Worm (Caenorhabditis elegans) whole organism, L4 larva: ENCODE results near the gene pag-3.

Source experiments
- F26F4.8 ChIP-seq: fragments of 200-800 bp; sonication (Bioruptor generic); conservative IDR thresholded peaks from 2 replicates; pipeline ENCODE4 v1.3.6; 2022; ENCODE audit warnings: missing genetic modification characterization, missing compliant biosample characterization
- F37D6.2 ChIP-seq: sonication (generic microtip); optimal IDR thresholded peaks from 2 replicates; lab custom pipeline; 2016; ENCODE audit warnings: mild to moderate bottlenecking, missing genetic modification characterization, missing compliant biosample characterization
- F44E2.7 ChIP-seq: fragments of 200-800 bp; sonication (Bioruptor generic); IDR thresholded peaks from 2 replicates; pipeline ENCODE4 v2.1.2; 2022; ENCODE audit warnings: missing genetic modification characterization, missing compliant biosample characterization
- F49E8.2 ChIP-seq: sonication (generic microtip); optimal IDR thresholded peaks from 2 replicates; lab custom pipeline; 2016; ENCODE audit warnings: missing compliant biosample characterization, mild to moderate bottlenecking, missing genetic modification characterization, borderline replicate concordance
- Y105C5A.15 ChIP-seq: fragments of 200-800 bp; sonication (Bioruptor generic); IDR thresholded peaks from 2 replicates; pipeline ENCODE4 v1.3.6; 2022; ENCODE audit warnings: missing genetic modification characterization, missing compliant biosample characterization
- Y48G9A.11 ChIP-seq: fragments of 200-800 bp; sonication (Bioruptor generic); IDR thresholded peaks from 2 replicates; pipeline ENCODE4 v1.3.6; 2022; ENCODE audit warnings: missing genetic modification reagents, missing genetic modification characterization, missing compliant biosample characterization
- ZK546.5 ChIP-seq, 2 experiments: sonication (generic microtip); optimal IDR thresholded peaks; 2 replicates each; lab custom pipeline; 2017; ENCODE audit warnings: missing biosample characterization in 2 of 2, missing genetic modification characterization in 2 of 2
- aha-1 ChIP-seq: fragments of 150-350 bp; peaks from one replicate; lab custom pipeline; 2014; ENCODE audit warnings: missing biosample characterization, missing genetic modification characterization
- aly-2 ChIP-seq: sonication (generic microtip); optimal IDR thresholded peaks from 2 replicates; lab custom pipeline; 2018; ENCODE audit warnings: missing biosample characterization, missing genetic modification characterization
- ama-1 ChIP-seq: fragments of 150-350 bp; optimal IDR thresholded peaks from 2 replicates; lab custom pipeline; 2014; ENCODE audit warnings: inconsistent platforms, mixed read lengths
- ceh-20 ChIP-seq: fragments of 200-800 bp; sonication (Bioruptor generic); IDR thresholded peaks from 2 replicates; pipeline ENCODE4 v1.3.6; 2022; ENCODE audit warnings: missing genetic modification reagents, missing genetic modification characterization, missing compliant biosample characterization
- ceh-32 ChIP-seq: sonication (generic microtip); optimal IDR thresholded peaks from 2 replicates; lab custom pipeline; 2016; ENCODE audit warnings: mild to moderate bottlenecking, missing genetic modification characterization, missing compliant biosample characterization; ENCODE audit not compliant: poor library complexity
- ceh-82 ChIP-seq: sonication (generic microtip); optimal IDR thresholded peaks from 2 replicates; lab custom pipeline; 2017; ENCODE audit warnings: missing biosample characterization, missing genetic modification characterization
- ces-1 ChIP-seq: fragments of 150-350 bp; sonication (generic microtip); optimal IDR thresholded peaks from 4 replicates; lab custom pipeline; 2014; ENCODE audit warnings: missing biosample characterization, missing genetic modification reagents, missing genetic modification characterization
- cey-2 ChIP-seq: sonication (generic microtip); optimal IDR thresholded peaks from 3 replicates; lab custom pipeline; 2017; ENCODE audit warnings: missing genetic modification characterization, mild to moderate bottlenecking, missing compliant biosample characterization, antibody characterized with exemption, borderline replicate concordance; ENCODE audit not compliant: insufficient read depth
- daf-16 ChIP-seq, 3 experiments: sonication (generic microtip); optimal IDR thresholded peaks; 2 replicates each; lab custom pipeline; 2016 to 2017; ENCODE audit warnings: missing genetic modification characterization in 3 of 3, missing genetic modification reagents in 3 of 3, mild to moderate bottlenecking in 2 of 3, missing compliant biosample characterization in 2 of 3, missing biosample characterization in 1 of 3, moderate library complexity in 1 of 3
- daf-8 ChIP-seq: fragments of 200-800 bp; sonication (Bioruptor generic); IDR thresholded peaks from 2 replicates; pipeline ENCODE4 v1.3.6; 2022; ENCODE audit warnings: missing genetic modification characterization, missing compliant biosample characterization
- dmd-6 ChIP-seq: fragments of 200-800 bp; sonication (Bioruptor generic); IDR thresholded peaks from 2 replicates; pipeline ENCODE4 v1.3.6; 2022; ENCODE audit warnings: missing genetic modification reagents, missing genetic modification characterization, missing compliant biosample characterization
- dmd-8 ChIP-seq: fragments of 200-800 bp; sonication (Bioruptor generic); IDR thresholded peaks from 2 replicates; pipeline ENCODE4 v1.3.6; 2022; ENCODE audit warnings: missing genetic modification characterization, missing compliant biosample characterization
- dmd-9 ChIP-seq: fragments of 200-800 bp; sonication (Bioruptor generic); IDR thresholded peaks from 2 replicates; pipeline ENCODE4 v1.3.6; 2022; ENCODE audit warnings: missing genetic modification reagents, missing genetic modification characterization, missing compliant biosample characterization
- dve-1 ChIP-seq: sonication (generic microtip); optimal IDR thresholded peaks from 2 replicates; lab custom pipeline; 2017; ENCODE audit warnings: antibody characterized with exemption, mild to moderate bottlenecking, missing genetic modification characterization, missing compliant biosample characterization; ENCODE audit not compliant: insufficient read depth
- fkh-10 ChIP-seq: fragments of 150-350 bp; optimal IDR thresholded peaks from 2 replicates; lab custom pipeline; 2014; ENCODE audit warnings: missing biosample characterization, missing genetic modification reagents, missing genetic modification characterization
- fos-1 ChIP-seq: fragments of 150-350 bp; optimal IDR thresholded peaks from 2 replicates; lab custom pipeline; 2014; ENCODE audit warnings: missing biosample characterization, missing genetic modification characterization
- hlh-11 ChIP-seq: fragments of 200-800 bp; sonication (Bioruptor generic); optimal IDR thresholded peaks from 2 replicates; lab custom pipeline; 2018; ENCODE audit warnings: mild to moderate bottlenecking, missing genetic modification characterization, missing compliant biosample characterization
- hlh-30 ChIP-seq: sonication (generic microtip); optimal IDR thresholded peaks from 2 replicates; lab custom pipeline; 2017; ENCODE audit warnings: antibody characterized with exemption, mild to moderate bottlenecking, missing genetic modification characterization, missing compliant biosample characterization; ENCODE audit not compliant: insufficient read depth
- hmg-1.1 ChIP-seq: fragments of 200-800 bp; sonication (Bioruptor generic); IDR thresholded peaks from 2 replicates; pipeline ENCODE4 v1.3.6; 2022; ENCODE audit warnings: missing genetic modification reagents, missing genetic modification characterization, missing compliant biosample characterization
- lim-7 ChIP-seq: fragments of 200-800 bp; sonication (Bioruptor generic); IDR thresholded peaks from 2 replicates; pipeline ENCODE4 v1.3.6; 2022; ENCODE audit warnings: missing genetic modification characterization, missing compliant biosample characterization
- lin-13 ChIP-seq: fragments of 150-350 bp; optimal IDR thresholded peaks from 2 replicates; lab custom pipeline; 2014; ENCODE audit warnings: missing biosample characterization, missing genetic modification reagents, missing genetic modification characterization
- lin-38 ChIP-seq: fragments of 200-800 bp; sonication (Bioruptor generic); IDR thresholded peaks from 2 replicates; pipeline ENCODE4 v1.3.6; 2022; ENCODE audit warnings: missing genetic modification reagents, missing genetic modification characterization, missing compliant biosample characterization
- madf-9 ChIP-seq: fragments of 200-800 bp; sonication (Bioruptor generic); conservative IDR thresholded peaks from 2 replicates; pipeline ENCODE4 v1.3.6; 2022; ENCODE audit warnings: missing genetic modification reagents, missing genetic modification characterization, missing compliant biosample characterization
- mes-2 ChIP-seq: sonication (generic microtip); optimal IDR thresholded peaks from 2 replicates; lab custom pipeline; 2016; ENCODE audit warnings: missing genotype, mild to moderate bottlenecking, missing genetic modification characterization, missing compliant biosample characterization; ENCODE audit not compliant: poor library complexity, severe bottlenecking
- nhr-25 ChIP-seq: sonication (generic microtip); optimal IDR thresholded peaks from 2 replicates; lab custom pipeline; 2017; ENCODE audit warnings: missing genetic modification characterization, mild to moderate bottlenecking, missing compliant biosample characterization, antibody characterized with exemption, moderate library complexity, borderline replicate concordance; ENCODE audit not compliant: insufficient read depth
- nhr-28 ChIP-seq: fragments of 150-350 bp; optimal IDR thresholded peaks from 2 replicates; lab custom pipeline; 2014; ENCODE audit warnings: missing biosample characterization, missing genetic modification characterization
- nhr-42 ChIP-seq: fragments of 200-800 bp; sonication (Bioruptor generic); IDR thresholded peaks from 2 replicates; pipeline ENCODE4 v1.3.6; 2022; ENCODE audit warnings: missing genetic modification characterization, missing compliant biosample characterization
- rbr-2 ChIP-seq: sonication (generic microtip); optimal IDR thresholded peaks from 2 replicates; lab custom pipeline; 2016; ENCODE audit warnings: missing genotype, missing genetic modification characterization, missing compliant biosample characterization
- snpc-1.2 ChIP-seq: fragments of 200-800 bp; sonication (Bioruptor generic); IDR thresholded peaks from 2 replicates; pipeline ENCODE4 v1.3.6; 2022; ENCODE audit warnings: missing genetic modification reagents, missing genetic modification characterization, missing compliant biosample characterization
- tag-97 ChIP-seq: fragments of 200-800 bp; sonication (Bioruptor generic); IDR thresholded peaks from 2 replicates; pipeline ENCODE4 v1.3.6; 2022; ENCODE audit warnings: missing genetic modification characterization, missing compliant biosample characterization
- unc-130 ChIP-seq: sonication (generic microtip); optimal IDR thresholded peaks from 2 replicates; lab custom pipeline; 2016; ENCODE audit warnings: missing genetic modification reagents, missing genetic modification characterization, missing compliant biosample characterization
- unc-39 ChIP-seq: sonication (generic microtip); optimal IDR thresholded peaks from 2 replicates; lab custom pipeline; 2017; ENCODE audit warnings: missing biosample characterization, missing genetic modification characterization
- zfp-2 ChIP-seq: sonication (generic microtip); optimal IDR thresholded peaks from 2 replicates; lab custom pipeline; 2016; ENCODE audit warnings: mild to moderate bottlenecking, missing genetic modification characterization, missing compliant biosample characterization
- zip-2 ChIP-seq: fragments of 150-350 bp; optimal IDR thresholded peaks from 2 replicates; lab custom pipeline; 2014; ENCODE audit warnings: missing biosample characterization, missing genetic modification characterization

pag-3 gene

ce11 chrX:14978756-14979155 lies 24.3 kb upstream of the pag-3 start (continued):
- no peak for TF ChIP-seq unc-130 (GFP tag; lab: Kevin White, UChicago)
- peak; percentile 55 for TF ChIP-seq nhr-25 (tag; lab: Kevin White, UChicago)
- peak in 1 of 2 experiments; percentile 66 for TF ChIP-seq daf-16 (GFP tag; optimal IDR thresholded peaks at IDR 0.05; lab: Kevin White, UChicago)
- TF ChIP-seq daf-16 (tag; optimal IDR thresholded peaks at IDR 0.05; lab: Kevin White, UChicago), result peak; percentile 38
- TF ChIP-seq rbr-2 (tag; lab: Kevin White, UChicago), result no peak
- TF ChIP-seq Y105C5A.15 (GFP tag; lab: Robert Waterston, UW), result no peak
- no peak for TF ChIP-seq F26F4.8 (GFP tag; lab: Robert Waterston, UW)
- TF ChIP-seq, all 104 proteins: peak for 15

- TF ChIP-seq Y105C5A.15 (GFP tag; lab: Robert Waterston, UW), result no peak
- no peak for TF ChIP-seq ceh-32 (tag; lab: Kevin White, UChicago)
- no peak for TF ChIP-seq F49E8.2 (tag; lab: Kevin White, UChicago)
- peak; percentile 91 for TF ChIP-seq aha-1
- no peak for TF ChIP-seq unc-39 (tag; lab: Kevin White, UChicago)
- TF ChIP-seq cey-2 (tag; lab: Kevin White, UChicago), result no peak
- TF ChIP-seq snpc-1.2, result 0 out of 2 replicates have a peak, but pooled peaks have one; percentile 35
- no peak for TF ChIP-seq dmd-9 (GFP tag; lab: Robert Waterston, UW)
- 0 out of 2 replicates have a peak, but pooled peaks have one; percentile 13 for TF ChIP-seq lim-7 (GFP tag; lab: Robert Waterston, UW)
- TF ChIP-seq F26F4.8 (GFP tag; lab: Robert Waterston, UW), result 0 out of 2 replicates have a peak, but pooled peaks have one; percentile 19
- no peak; the same call in 1 of the 2 replicates for TF ChIP-seq lin-38
- TF ChIP-seq lin-13 (GFP tag; lab: Kevin White, UChicago), result no peak
- TF ChIP-seq nhr-28 (tag; lab: Kevin White, UChicago), result no peak
- TF ChIP-seq ceh-20 (GFP tag; lab: Robert Waterston, UW), result no peak
- TF ChIP-seq aly-2 (tag; lab: Kevin White, UChicago), result no peak
- no peak for TF ChIP-seq daf-8 (GFP tag; lab: Robert Waterston, UW)
- no peak for TF ChIP-seq F37D6.2 (tag; lab: Kevin White, UChicago)
- TF ChIP-seq fos-1 (tag; lab: Kevin White, UChicago), result no peak
- peak; percentile 44 for TF ChIP-seq ces-1 (GFP tag; lab: Kevin White, UChicago)
- TF ChIP-seq hmg-1.1 (GFP tag; lab: Robert Waterston, UW), result no peak
- no peak for TF ChIP-seq nhr-42 (GFP tag; lab: Robert Waterston, UW)
- peak; percentile 14 for TF ChIP-seq mes-2
Observed at ce11 chrX:14976840-14977534, 22.5 kb upstream of the pag-3 start.

- TF ChIP-seq mes-2 (peak; percentile 69), hlh-11 (tag; lab: Kevin White, UChicago) (peak; percentile 80), zfp-2 (tag; lab: Kevin White, UChicago) (no peak), nhr-42 (GFP tag; lab: Robert Waterston, UW) (no peak), cey-2 (tag; lab: Kevin White, UChicago) (no peak), tag-97 (no peak), dmd-6 (peak; percentile 32; the same call in 1 of the 2 replicates), daf-16 (GFP tag; optimal IDR thresholded peaks at IDR 0.05; lab: Kevin White, UChicago) (peak in 1 of 2 experiments; percentile 24), daf-16 (tag; optimal IDR thresholded peaks at IDR 0.05; lab: Kevin White, UChicago) (peak; percentile 71), F37D6.2 (tag; lab: Kevin White, UChicago) (no peak), dve-1 (tag; lab: Kevin White, UChicago) (peak; percentile 75), madf-9 (GFP tag; lab: Robert Waterston, UW) (no peak), F44E2.7 (GFP tag; lab: Robert Waterston, UW) (no peak), lin-38 (peak; percentile 68), fkh-10 (GFP tag; lab: Kevin White, UChicago) (peak; percentile 61), hlh-30 (tag; lab: Kevin White, UChicago) (peak; percentile 70), lin-13 (GFP tag; lab: Kevin White, UChicago) (peak; percentile 60), hmg-1.1 (GFP tag; lab: Robert Waterston, UW) (peak; percentile 8; the same call in 1 of the 2 replicates), ama-1 (lab: Kevin White, UChicago) (no peak), dmd-8 (no peak), Y48G9A.11 (GFP tag; lab: Robert Waterston, UW) (no peak), ceh-82 (tag; lab: Kevin White, UChicago) (no peak), ZK546.5 (tag; optimal IDR thresholded peaks at IDR 0.05; lab: Kevin White, UChicago) (no peak), zip-2 (tag; lab: Kevin White, UChicago) (no peak), dmd-9 (GFP tag; lab: Robert Waterston, UW) (no peak)
Observed at ce11 chrX:14975467-14976167, 21.2 kb upstream of the pag-3 start, which contains the start of gene F20D1.3. Gene F20D1.3, plus strand, starts transcription at chrX:14976117.
